Fruit fly (Drosophila melanogaster) whole organism: ENCODE measurements around the gene Clk.

Experiments
- CG8478 ChIP-seq: fragments of >200 bp; optimal IDR thresholded peaks from 2 replicates; lab custom pipeline; 2018; ENCODE audit warnings: inconsistent platforms
- Dll ChIP-seq: fragments of >200 bp; optimal IDR thresholded peaks from 2 replicates; lab custom pipeline; 2017
- EcR ChIP-seq, 2 experiments: fragments of >200 bp; optimal IDR thresholded peaks; 2 replicates each; lab custom pipeline; 2017; ENCODE audit warnings: missing biosample characterization in 2 of 2, missing genetic modification characterization in 2 of 2, missing genetic modification reagents in 2 of 2
- pan ChIP-seq: fragments of >200 bp; optimal IDR thresholded peaks from 2 replicates; lab custom pipeline; 2017
- psq ChIP-seq: fragments of >200 bp; optimal IDR thresholded peaks from 2 replicates; lab custom pipeline; 2017
- usp ChIP-seq: fragments of >200 bp; optimal IDR thresholded peaks from 2 replicates; lab custom pipeline; 2017; ENCODE audit warnings: missing biosample characterization, missing genetic modification characterization, mixed read lengths

- TF ChIP-seq psq (lab: Kevin White, UChicago), result no peak
- no peak for TF ChIP-seq CG8478
- no peak for TF ChIP-seq Dll
- TF ChIP-seq pan (lab: Kevin White, UChicago), result no peak
- no peak for TF ChIP-seq EcR (GFP tag; optimal IDR thresholded peaks at IDR 0.05; lab: Kevin White, UChicago)
- no peak for TF ChIP-seq usp (GFP tag; lab: Kevin White, UChicago)
These were observed 28.4 kb downstream of the Clk start, which contains the start of gene CG13685 for dm6 chr3L:7747044-7747443.
